Worm (Caenorhabditis elegans) whole organism, L1 larva: ENCODE data around the gene C49F5.6.

Experiments
- egl-27 ChIP-seq, 2 experiments: fragments of 150-350 bp in 1 of 2; sonication (generic microtip); optimal IDR thresholded peaks; 3 replicates each; lab custom pipeline; 2017 to 2018; ENCODE audit warnings: missing biosample characterization in 2 of 2, missing genetic modification characterization in 2 of 2, missing genetic modification reagents in 2 of 2
- pag-3 ChIP-seq: sonication (generic microtip); optimal IDR thresholded peaks from 2 replicates; lab custom pipeline; 2017; ENCODE audit warnings: missing genetic modification characterization, mild to moderate bottlenecking, missing compliant biosample characterization, antibody characterized with exemption, borderline replicate concordance; ENCODE audit not compliant: insufficient read depth

DNA sequence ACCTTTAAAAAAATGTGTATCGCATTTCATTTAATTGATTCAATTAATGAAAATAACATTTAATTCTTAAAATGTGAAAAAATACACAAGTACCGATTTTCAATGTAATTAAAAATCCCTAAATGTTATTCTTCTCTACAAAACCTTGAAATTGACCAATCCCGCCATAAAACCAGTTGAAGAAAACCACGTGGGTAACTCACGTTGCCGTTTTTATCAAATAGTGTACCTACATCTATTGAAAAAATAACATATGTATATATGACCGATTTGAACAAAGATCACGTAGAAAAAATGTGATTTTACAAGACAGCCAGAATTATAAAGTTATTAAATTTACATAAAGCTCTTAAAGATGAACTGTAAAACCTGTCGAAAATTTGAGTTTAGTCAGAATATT, 23.0 kb upstream of the C49F5.6 start:
- no peak for TF ChIP-seq egl-27 (tag; optimal IDR thresholded peaks at IDR 0.05; lab: Kevin White, UChicago)
- TF ChIP-seq pag-3: no peak
